Worm (Caenorhabditis elegans): ENCODE measurements around the gene clec-247.

Gene clec-247

DNA sequence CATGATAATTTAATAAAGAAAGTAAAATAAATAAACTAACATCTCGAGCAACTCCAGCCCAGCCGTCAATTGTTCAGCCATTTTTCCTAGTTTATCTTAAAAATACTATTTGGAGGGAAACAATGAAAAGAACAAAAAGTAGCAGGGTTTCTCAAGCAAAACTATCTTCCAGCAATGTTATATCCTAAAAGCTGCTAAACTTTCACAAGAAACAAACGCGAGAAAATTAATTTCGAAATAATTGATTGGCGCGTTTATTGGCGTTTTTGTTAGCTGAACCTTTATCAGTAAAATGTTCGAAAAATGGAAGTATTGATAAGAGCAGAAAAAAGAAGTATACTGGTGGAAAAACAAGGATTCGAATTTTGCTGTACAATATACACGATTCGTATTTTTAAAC, 40.5 kb downstream of the clec-247 start, which contains the start of gene B0462.5:
Gene B0462.5, minus strand, starts transcription at position 101 of the 400 bp plus-strand sequence.
- TF ChIP-seq tbx-2 (tag; optimal IDR thresholded peaks at IDR 0.05) (no peak), sox-4 (tag; optimal IDR thresholded peaks at IDR 0.05) (no peak), unc-55 (GFP tag; optimal IDR thresholded peaks at IDR 0.05) (no peak), elt-4 (tag; optimal IDR thresholded peaks at IDR 0.05) (no peak), ceh-19 (GFP tag; optimal IDR thresholded peaks at IDR 0.05) (no peak), odd-2 (tag; optimal IDR thresholded peaks at IDR 0.05) (no peak), ceh-30 (tag; optimal IDR thresholded peaks at IDR 0.05) (no peak), mec-3 (tag; optimal IDR thresholded peaks at IDR 0.05; ENCODE audit: borderline replicate concordance) (no peak), unc-3 (GFP tag; conservative IDR thresholded peaks at IDR 0.05) (no peak), unc-3 (tag; optimal IDR thresholded peaks at IDR 0.05) (no peak), hlh-8 (tag; optimal IDR thresholded peaks at IDR 0.05) (no peak)

DNA sequence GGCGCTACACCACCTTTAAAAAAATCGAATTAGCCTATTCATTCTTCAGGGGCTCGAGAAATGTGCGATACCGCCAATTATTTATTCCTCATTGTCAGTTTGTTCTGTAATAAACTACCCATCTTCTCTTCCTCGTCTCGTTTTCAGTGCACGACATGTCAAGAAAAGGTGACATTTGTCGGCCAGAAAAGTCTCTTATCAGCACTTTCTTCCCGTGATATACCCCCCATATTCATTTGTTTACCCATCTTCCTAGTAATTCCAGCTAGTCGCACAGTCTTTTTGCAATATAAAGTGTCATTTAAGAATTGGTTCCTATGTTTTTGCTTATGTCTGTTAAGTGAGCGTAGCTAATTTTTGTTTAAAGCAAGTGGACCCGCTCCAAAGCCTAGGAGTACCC, 41.8 kb downstream of the clec-247 start:
- TF ChIP-seq sox-4 (tag; optimal IDR thresholded peaks at IDR 0.05) (no peak), tbx-2 (tag; optimal IDR thresholded peaks at IDR 0.05) (no peak), zip-5 (tag; optimal IDR thresholded peaks at IDR 0.05) (no peak), gmeb-2 (tag; optimal IDR thresholded peaks at IDR 0.05) (no peak), pax-1 (tag; optimal IDR thresholded peaks at IDR 0.05) (no peak), T23F11.4 (GFP tag; optimal IDR thresholded peaks at IDR 0.05) (no peak), ets-4 (tag; optimal IDR thresholded peaks at IDR 0.05) (no peak), unc-3 (GFP tag; conservative IDR thresholded peaks at IDR 0.05) (no peak), unc-3 (tag; optimal IDR thresholded peaks at IDR 0.05) (no peak), fkh-6 (tag; optimal IDR thresholded peaks at IDR 0.05) (no peak), ceh-2 (tag; optimal IDR thresholded peaks at IDR 0.05) (no peak), eyg-1 (tag; optimal IDR thresholded peaks at IDR 0.05) (no peak), dve-1 (tag; optimal IDR thresholded peaks at IDR 0.05) (no peak), nfya-1 (tag; optimal IDR thresholded peaks at IDR 0.05) (no peak)

DNA sequence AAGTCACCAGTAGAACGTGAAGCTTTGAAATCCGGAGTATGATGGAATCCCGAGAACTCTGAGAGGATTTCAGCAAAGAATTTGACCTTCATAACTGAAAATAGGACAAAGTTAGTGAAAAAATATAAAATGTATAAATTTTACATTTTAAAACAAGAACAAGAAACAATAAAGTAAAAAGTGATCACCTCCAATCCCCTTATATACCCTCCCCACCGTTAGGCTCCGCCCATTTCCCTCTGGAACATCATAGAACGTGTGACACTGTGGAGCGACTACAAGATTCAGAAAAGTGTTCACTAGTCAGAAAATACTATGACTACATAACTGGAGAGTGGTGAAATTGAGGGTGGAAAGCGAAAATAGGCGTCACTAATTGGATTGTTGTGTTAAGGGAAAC, 48.4 kb downstream of the clec-247 start, which contains the start of gene B0462.4:
Gene B0462.4, minus strand, starts transcription at position 101 of the 400 bp plus-strand sequence.
- TF ChIP-seq pax-1 (tag; optimal IDR thresholded peaks at IDR 0.05) (no peak), lin-11 (tag; optimal IDR thresholded peaks at IDR 0.05) (no peak), hlh-30 (tag; optimal IDR thresholded peaks at IDR 0.05; ENCODE audit: insufficient read depth) (no peak)
